Fruit fly (Drosophila melanogaster) whole organism, embryonic: ENCODE data around the gene Tcs6.

Source experiments
- Ada2b ChIP-seq: fragments of 200-800 bp; sonication (Bioruptor generic); IDR thresholded peaks from 2 replicates; pipeline ENCODE4 v1.3.6; 2022; ENCODE audit warnings: missing biosample characterization, missing genetic modification characterization
- Bgb ChIP-seq: fragments of 200-800 bp; sonication (Bioruptor generic); IDR thresholded peaks from 2 replicates; pipeline ENCODE4 v1.3.6; 2022; ENCODE audit warnings: missing biosample characterization, missing genetic modification characterization; ENCODE audit not compliant: partially characterized antibody
- Bteb2 ChIP-seq: fragments of 200-800 bp; sonication (Bioruptor generic); optimal IDR thresholded peaks from 2 replicates; lab custom pipeline; 2016; ENCODE audit warnings: missing biosample characterization, missing genetic modification characterization
- CG10147 ChIP-seq: fragments of 200-800 bp; sonication (Bioruptor generic); optimal IDR thresholded peaks from 2 replicates; lab custom pipeline; 2019; ENCODE audit warnings: missing biosample characterization, mild to moderate bottlenecking, missing genetic modification characterization, moderate library complexity
- CG10959 ChIP-seq: fragments of 200-800 bp; sonication (Bioruptor generic); IDR thresholded peaks from 2 replicates; pipeline ENCODE4 v1.3.6; 2022; ENCODE audit warnings: missing biosample characterization, missing genetic modification characterization
- CG11695 ChIP-seq: fragments of 200-800 bp; sonication (Bioruptor generic); IDR thresholded peaks from 3 replicates; pipeline ENCODE4 v1.3.6; 2022; ENCODE audit warnings: missing biosample characterization, missing genetic modification characterization
- CG14050 ChIP-seq: fragments of 200-800 bp; sonication (Bioruptor generic); IDR thresholded peaks from 3 replicates; pipeline ENCODE4 v1.3.6; 2022; ENCODE audit warnings: missing biosample characterization, missing genetic modification characterization
- CG15073 ChIP-seq: fragments of 200-800 bp; sonication (Bioruptor generic); optimal IDR thresholded peaks from 2 replicates; lab custom pipeline; 2016; ENCODE audit warnings: missing biosample characterization, missing genetic modification characterization
- CG17612 ChIP-seq: fragments of 200-800 bp; sonication (Bioruptor generic); IDR thresholded peaks from 2 replicates; pipeline ENCODE4 v1.3.6; 2022; ENCODE audit warnings: missing biosample characterization, missing genetic modification characterization
- CG18764 ChIP-seq: fragments of 200-800 bp; sonication (Bioruptor generic); optimal IDR thresholded peaks from 3 replicates; lab custom pipeline; 2016; ENCODE audit warnings: missing biosample characterization, missing genetic modification characterization
- CG2889 ChIP-seq: fragments of 200-800 bp; sonication (Bioruptor generic); IDR thresholded peaks from 3 replicates; pipeline ENCODE4 v1.3.6; 2022; ENCODE audit warnings: missing biosample characterization, missing genetic modification characterization
- CG31224 ChIP-seq: fragments of 200-800 bp; sonication (Bioruptor generic); IDR thresholded peaks from 2 replicates; pipeline ENCODE4 v1.3.6; 2022; ENCODE audit warnings: missing biosample characterization, missing genetic modification characterization
- CG32767 ChIP-seq: fragments of 200-800 bp; sonication (Bioruptor generic); IDR thresholded peaks from 2 replicates; pipeline ENCODE4 v1.3.6; 2022; ENCODE audit warnings: missing biosample characterization, missing genetic modification characterization
- CG5953 ChIP-seq: fragments of 200-800 bp; sonication (Bioruptor generic); IDR thresholded peaks from 2 replicates; pipeline ENCODE4 v1.3.6; 2022; ENCODE audit warnings: missing biosample characterization, missing genetic modification characterization
- CG6765 ChIP-seq: fragments of 200-800 bp; sonication (Bioruptor generic); optimal IDR thresholded peaks from 3 replicates; lab custom pipeline; 2017; ENCODE audit warnings: missing biosample characterization, mild to moderate bottlenecking, missing genetic modification characterization
- CG6854 ChIP-seq: fragments of 200-800 bp; sonication (Bioruptor generic); optimal IDR thresholded peaks from 3 replicates; lab custom pipeline; 2017; ENCODE audit warnings: missing biosample characterization, mild to moderate bottlenecking, missing genetic modification characterization
- CG7987 ChIP-seq: fragments of 200-800 bp; sonication (Bioruptor generic); optimal IDR thresholded peaks from 2 replicates; lab custom pipeline; 2018; ENCODE audit warnings: missing biosample characterization, mild to moderate bottlenecking, missing genetic modification characterization, moderate library complexity
- CG8388 ChIP-seq: fragments of 200-800 bp; sonication (Bioruptor generic); optimal IDR thresholded peaks from 2 replicates; lab custom pipeline; 2019; ENCODE audit warnings: missing biosample characterization, mild to moderate bottlenecking, missing genetic modification characterization, moderate library complexity
- CG9437 ChIP-seq: fragments of 200-800 bp; sonication (Bioruptor generic); optimal IDR thresholded peaks from 2 replicates; lab custom pipeline; 2018; ENCODE audit warnings: missing biosample characterization, mild to moderate bottlenecking, missing genetic modification characterization
- CG9797 ChIP-seq: fragments of 200-800 bp; sonication (Bioruptor generic); optimal IDR thresholded peaks from 3 replicates; lab custom pipeline; 2018; ENCODE audit warnings: missing biosample characterization, mild to moderate bottlenecking, missing genetic modification characterization
- Dfd ChIP-seq, 2 experiments: fragments of >200 bp; optimal IDR thresholded peaks; 2 replicates each; lab custom pipeline; 2017; ENCODE audit warnings: missing biosample characterization in 2 of 2, missing genetic modification characterization in 2 of 2
- E2f2 ChIP-seq: fragments of 200-800 bp; sonication (Bioruptor generic); IDR thresholded peaks from 2 replicates; pipeline ENCODE4 v1.3.6; 2022; ENCODE audit warnings: missing biosample characterization, missing genetic modification characterization
- GATAe ChIP-seq: fragments of 200-800 bp; sonication (Bioruptor generic); conservative IDR thresholded peaks from 2 replicates; pipeline ENCODE4 v1.3.6; 2022; ENCODE audit warnings: missing biosample characterization, missing genetic modification characterization
- HmgZ ChIP-seq: fragments of 200-800 bp; sonication (Bioruptor generic); optimal IDR thresholded peaks from 2 replicates; lab custom pipeline; 2018; ENCODE audit warnings: missing biosample characterization, mild to moderate bottlenecking, missing genetic modification characterization
- Hmx ChIP-seq: fragments of 200-800 bp; sonication (Bioruptor generic); optimal IDR thresholded peaks from 2 replicates; lab custom pipeline; 2016; ENCODE audit warnings: missing biosample characterization, missing genetic modification characterization
- Meics ChIP-seq: fragments of 200-800 bp; sonication (Bioruptor generic); optimal IDR thresholded peaks from 2 replicates; lab custom pipeline; 2017; ENCODE audit warnings: missing biosample characterization, mild to moderate bottlenecking, missing genetic modification characterization
- NC2β ChIP-seq: fragments of 200-800 bp; sonication (Bioruptor generic); optimal IDR thresholded peaks from 2 replicates; lab custom pipeline; 2016; ENCODE audit warnings: missing biosample characterization, missing genetic modification characterization
- Neu2 ChIP-seq: fragments of 200-800 bp; sonication (Bioruptor generic); optimal IDR thresholded peaks from 3 replicates; lab custom pipeline; 2016; ENCODE audit warnings: missing biosample characterization, missing genetic modification characterization, borderline replicate concordance
- Sry-β ChIP-seq: fragments of 200-800 bp; sonication (Bioruptor generic); optimal IDR thresholded peaks from 2 replicates; lab custom pipeline; 2018; ENCODE audit warnings: missing biosample characterization, mild to moderate bottlenecking, missing genetic modification characterization, moderate library complexity
- cad ChIP-seq: fragments of >200 bp; optimal IDR thresholded peaks from 2 replicates; lab custom pipeline; 2017; ENCODE audit warnings: missing biosample characterization, missing genetic modification characterization
- caup ChIP-seq: fragments of 200-800 bp; sonication (Bioruptor generic); optimal IDR thresholded peaks from 3 replicates; lab custom pipeline; 2017; ENCODE audit warnings: missing biosample characterization, mild to moderate bottlenecking, missing genetic modification characterization, moderate library complexity; ENCODE audit not compliant: severe bottlenecking
- dan ChIP-seq: fragments of 200-800 bp; sonication (Bioruptor generic); IDR thresholded peaks from 2 replicates; pipeline ENCODE4 v1.3.6; 2022; ENCODE audit warnings: missing biosample characterization, missing genetic modification characterization
- dysf ChIP-seq: fragments of 200-800 bp; sonication (Bioruptor generic); IDR thresholded peaks from 3 replicates; pipeline ENCODE4 v1.3.6; 2022; ENCODE audit warnings: missing biosample characterization, missing genetic modification characterization
- ems ChIP-seq: fragments of 200-800 bp; sonication (Bioruptor generic); optimal IDR thresholded peaks from 3 replicates; lab custom pipeline; 2016; ENCODE audit warnings: missing biosample characterization, missing genetic modification characterization
- hkb ChIP-seq, 2 experiments: fragments of 200-800 bp in 1 of 2; fragments of >200 bp in 1 of 2; sonication (Bioruptor generic) in 1 of 2; IDR thresholded peaks in 1 of 2; optimal IDR thresholded peaks in 1 of 2; 2 replicates each; pipeline versions ENCODE4 v1.3.6 to Lab custom; 2017 to 2022; ENCODE audit warnings: missing biosample characterization in 1 of 2, missing genetic modification characterization in 1 of 2
- inv ChIP-seq: fragments of 200-800 bp; sonication (Bioruptor generic); IDR thresholded peaks from 2 replicates; pipeline ENCODE4 v1.3.6; 2022; ENCODE audit warnings: missing biosample characterization, missing genetic modification characterization; ENCODE audit not compliant: partially characterized antibody
- nmo ChIP-seq: fragments of 200-800 bp; sonication (Bioruptor generic); optimal IDR thresholded peaks from 2 replicates; lab custom pipeline; 2018; ENCODE audit warnings: missing biosample characterization, mild to moderate bottlenecking, missing genetic modification characterization, moderate library complexity
- row ChIP-seq: fragments of 200-800 bp; sonication (Bioruptor generic); IDR thresholded peaks from 3 replicates; pipeline ENCODE4 v1.3.6; 2022; ENCODE audit warnings: missing biosample characterization, missing genetic modification characterization
- sd ChIP-seq: fragments of 200-800 bp; sonication (Bioruptor generic); optimal IDR thresholded peaks from 3 replicates; lab custom pipeline; 2018; ENCODE audit warnings: missing biosample characterization, mild to moderate bottlenecking, missing genetic modification characterization, moderate library complexity
- seq ChIP-seq: fragments of 200-800 bp; sonication (Bioruptor generic); IDR thresholded peaks from 2 replicates; pipeline ENCODE4 v1.3.6; 2022; ENCODE audit warnings: missing biosample characterization, missing genetic modification characterization
- sr ChIP-seq: fragments of 200-800 bp; sonication (Bioruptor generic); IDR thresholded peaks from 3 replicates; pipeline ENCODE4 v1.3.6; 2022; ENCODE audit warnings: missing biosample characterization, missing genetic modification characterization
- tap ChIP-seq: fragments of 200-800 bp; optimal IDR thresholded peaks from 3 replicates; lab custom pipeline; 2019; ENCODE audit warnings: missing biosample characterization, mild to moderate bottlenecking, missing genetic modification characterization, moderate library complexity
- usp ChIP-seq: fragments of >200 bp; optimal IDR thresholded peaks from 2 replicates; lab custom pipeline; 2017; ENCODE audit warnings: missing biosample characterization, missing genetic modification characterization
- yki ChIP-seq: fragments of >200 bp; optimal IDR thresholded peaks from 3 replicates; lab custom pipeline; 2018

Gene Tcs6

dm6 chr3R:26059195-26059594 is 1.2 kb upstream of the Tcs6 start, which contains the start of the genes RpL34a and Trmt61 (continued):
- TF ChIP-seq Sry-β (GFP tag; lab: Kevin White, UChicago) (peak; percentile 53), NC2β (GFP tag; lab: Kevin White, UChicago) (peak; percentile 92), E2f2 (GFP tag; lab: Robert Waterston, UW) (peak; percentile 89), sd (tag; lab: Kevin White, UChicago) (no peak), row (GFP tag; lab: Robert Waterston, UW) (peak; percentile 79), Neu2 (GFP tag; lab: Kevin White, UChicago) (peak; percentile 52), CG8388 (GFP tag; lab: Kevin White, UChicago) (peak; percentile 89), inv (peak; percentile 82), sr (0 out of 3 replicates have a peak, but pooled peaks have one; percentile 39), seq (no peak; the same call in 1 of the 2 replicates), Dfd (GFP tag; optimal IDR thresholded peaks at IDR 0.05; lab: Kevin White, UChicago) (no peak), CG14050 (peak; percentile 63; the same call in 2 of the 3 replicates), hkb (optimal IDR thresholded peaks at IDR 0.05; lab: Kevin White, UChicago) (no peak), hkb (GFP tag; IDR thresholded peaks at IDR 0.05; lab: Robert Waterston, UW) (peak; percentile 88), Ada2b (GFP tag; lab: Robert Waterston, UW) (peak; percentile 56), cad (no peak), CG9437 (peak; percentile 86), yki (no peak), GATAe (peak; percentile 54), Bgb (GFP tag; lab: Robert Waterston, UW) (peak; percentile 79), Bteb2 (GFP tag; lab: Kevin White, UChicago) (peak; percentile 79), tap (tag; lab: Kevin White, UChicago) (peak; percentile 83), CG10147 (GFP tag; lab: Kevin White, UChicago) (peak; percentile 92), caup (GFP tag; lab: Kevin White, UChicago) (peak; percentile 95), CG6854 (GFP tag; lab: Kevin White, UChicago) (peak; percentile 86), dan (no peak), nmo (peak; percentile 92), Hmx (GFP tag; lab: Kevin White, UChicago) (peak; percentile 56), HmgZ (peak; percentile 78), CG17612 (GFP tag; lab: Robert Waterston, UW) (peak; percentile 57), usp (no peak), CG15073 (GFP tag; lab: Kevin White, UChicago) (no peak), CG11695 (peak; percentile 84), CG7987 (peak; percentile 91), CG5953 (GFP tag; lab: Robert Waterston, UW) (peak; percentile 57; the same call in 1 of the 2 replicates), CG18764 (GFP tag; lab: Kevin White, UChicago) (peak; percentile 71), CG32767 (GFP tag; lab: Robert Waterston, UW) (peak; percentile 79), CG10959 (peak; percentile 52; the same call in 1 of the 2 replicates), dysf (GFP tag; lab: Robert Waterston, UW) (peak; percentile 91), Meics (GFP tag; lab: Kevin White, UChicago) (peak; percentile 94), CG9797 (GFP tag; lab: Kevin White, UChicago) (peak; percentile 59), CG2889 (GFP tag; lab: Robert Waterston, UW) (no peak; the same call in 2 of the 3 replicates), CG31224 (GFP tag; lab: Robert Waterston, UW) (peak; percentile 46), ems (GFP tag; lab: Kevin White, UChicago) (peak; percentile 77), CG6765 (peak; percentile 96)
- TF ChIP-seq, all 482 proteins: peak for 410
